Fruit fly (Drosophila melanogaster) whole organism, embryonic: ENCODE data around the gene Cdk1.

Experiments
- Asciz ChIP-seq: fragments of 200-800 bp; sonication (Bioruptor generic); optimal IDR thresholded peaks from 2 replicates; lab custom pipeline; 2017; ENCODE audit warnings: missing biosample characterization, mild to moderate bottlenecking, missing genetic modification characterization, missing genetic modification reagents
- Bdp1 ChIP-seq: fragments of 200-800 bp; sonication (Bioruptor generic); optimal IDR thresholded peaks from 3 replicates; lab custom pipeline; 2016; ENCODE audit warnings: missing biosample characterization, missing genetic modification characterization
- C15 ChIP-seq: fragments of 200-800 bp; sonication (Bioruptor generic); IDR thresholded peaks from 3 replicates; pipeline ENCODE4 v1.3.6; 2022; ENCODE audit warnings: missing biosample characterization, missing genetic modification characterization
- CG10565 ChIP-seq: fragments of 200-800 bp; sonication (Bioruptor generic); optimal IDR thresholded peaks from 3 replicates; lab custom pipeline; 2016; ENCODE audit warnings: missing biosample characterization, mild to moderate bottlenecking, missing genetic modification characterization
- CG11247 ChIP-seq: fragments of 200-800 bp; sonication (Bioruptor generic); IDR thresholded peaks from 2 replicates; pipeline ENCODE4 v1.3.6; 2022; ENCODE audit warnings: missing biosample characterization, missing genetic modification characterization
- CG11504 ChIP-seq: fragments of 200-800 bp; sonication (Bioruptor generic); optimal IDR thresholded peaks from 3 replicates; lab custom pipeline; 2019; ENCODE audit warnings: missing biosample characterization, mild to moderate bottlenecking, missing genetic modification characterization, moderate library complexity
- CG12155 ChIP-seq: fragments of 200-800 bp; sonication (Bioruptor generic); optimal IDR thresholded peaks from 3 replicates; lab custom pipeline; 2016; ENCODE audit warnings: missing biosample characterization, missing genetic modification characterization
- CG12299 ChIP-seq: fragments of 200-800 bp; sonication (Bioruptor generic); optimal IDR thresholded peaks from 2 replicates; lab custom pipeline; 2018; ENCODE audit warnings: missing biosample characterization, mild to moderate bottlenecking, missing genetic modification characterization
- CG17361 ChIP-seq: fragments of 200-800 bp; sonication (Bioruptor generic); IDR thresholded peaks from 3 replicates; pipeline ENCODE4 v1.3.6; 2022; ENCODE audit warnings: missing biosample characterization, missing genetic modification characterization
- CG17912 ChIP-seq: fragments of 200-800 bp; sonication (Bioruptor generic); optimal IDR thresholded peaks from 2 replicates; lab custom pipeline; 2018; ENCODE audit warnings: missing biosample characterization, mild to moderate bottlenecking, missing genetic modification characterization
- CG18476 ChIP-seq: fragments of 200-800 bp; sonication (Bioruptor generic); optimal IDR thresholded peaks from 2 replicates; lab custom pipeline; 2016; ENCODE audit warnings: missing biosample characterization, mild to moderate bottlenecking, missing genetic modification characterization
- CG2120 ChIP-seq: fragments of 200-800 bp; sonication (Bioruptor generic); optimal IDR thresholded peaks from 3 replicates; lab custom pipeline; 2016; ENCODE audit warnings: missing biosample characterization, missing genetic modification characterization
- CG2129 ChIP-seq: fragments of 200-800 bp; sonication (Bioruptor generic); IDR thresholded peaks from 2 replicates; pipeline ENCODE4 v1.3.6; 2022; ENCODE audit warnings: missing biosample characterization, missing genetic modification characterization; ENCODE audit not compliant: partially characterized antibody
- CG32532 ChIP-seq: fragments of 200-800 bp; sonication (Bioruptor generic); IDR thresholded peaks from 2 replicates; pipeline ENCODE4 v1.3.6; 2022; ENCODE audit warnings: missing biosample characterization, missing genetic modification characterization
- CG32772 ChIP-seq: fragments of 200-800 bp; sonication (Bioruptor generic); IDR thresholded peaks from 2 replicates; pipeline ENCODE4 v1.3.6; 2022; ENCODE audit warnings: missing biosample characterization, missing genetic modification characterization
- CG3281 ChIP-seq: fragments of 200-800 bp; sonication (Bioruptor generic); optimal IDR thresholded peaks from 3 replicates; lab custom pipeline; 2017; ENCODE audit warnings: missing biosample characterization, mild to moderate bottlenecking, missing genetic modification characterization
- CG4328 ChIP-seq: fragments of 200-800 bp; sonication (Bioruptor generic); optimal IDR thresholded peaks from 3 replicates; lab custom pipeline; 2017; ENCODE audit warnings: missing biosample characterization, missing genetic modification reagents, missing genetic modification characterization
- CG7987 ChIP-seq: fragments of 200-800 bp; sonication (Bioruptor generic); optimal IDR thresholded peaks from 2 replicates; lab custom pipeline; 2018; ENCODE audit warnings: missing biosample characterization, mild to moderate bottlenecking, missing genetic modification characterization, moderate library complexity
- CG8765 ChIP-seq: fragments of 200-800 bp; sonication (Bioruptor generic); IDR thresholded peaks from 2 replicates; pipeline ENCODE4 v1.3.6; 2022; ENCODE audit warnings: missing biosample characterization, missing genetic modification characterization
- CG9437 ChIP-seq: fragments of 200-800 bp; sonication (Bioruptor generic); optimal IDR thresholded peaks from 2 replicates; lab custom pipeline; 2018; ENCODE audit warnings: missing biosample characterization, mild to moderate bottlenecking, missing genetic modification characterization
- Dbx ChIP-seq: fragments of 200-800 bp; sonication (Bioruptor generic); IDR thresholded peaks from 3 replicates; pipeline ENCODE4 v1.3.6; 2022; ENCODE audit warnings: missing biosample characterization, missing genetic modification characterization
- Eip74EF ChIP-seq, 2 experiments: fragments of 200-800 bp in 1 of 2; fragments of >200 bp in 1 of 2; sonication (Bioruptor generic) in 1 of 2; optimal IDR thresholded peaks; 2 replicates each; lab custom pipeline; 2017 to 2019; ENCODE audit warnings: missing biosample characterization in 2 of 2, missing genetic modification characterization in 2 of 2, mild to moderate bottlenecking in 1 of 2, moderate library complexity in 1 of 2
- HLH3B ChIP-seq: fragments of 200-800 bp; sonication (Bioruptor generic); IDR thresholded peaks from 2 replicates; pipeline ENCODE4 v1.3.6; 2022; ENCODE audit warnings: missing biosample characterization, missing genetic modification characterization
- Mes4 ChIP-seq: fragments of 200-800 bp; sonication (Bioruptor generic); optimal IDR thresholded peaks from 2 replicates; lab custom pipeline; 2016; ENCODE audit warnings: missing biosample characterization, missing genetic modification characterization
- NFAT ChIP-seq: fragments of 200-800 bp; sonication (Bioruptor generic); IDR thresholded peaks from 2 replicates; pipeline ENCODE4 v1.3.6; 2022; ENCODE audit warnings: missing biosample characterization, missing genetic modification characterization
- Oaz ChIP-seq: fragments of 200-800 bp; sonication (Bioruptor generic); IDR thresholded peaks from 2 replicates; pipeline ENCODE4 v1.3.6; 2022; ENCODE audit warnings: missing biosample characterization, missing genetic modification characterization
- Opbp ChIP-seq: fragments of 200-800 bp; sonication (Bioruptor generic); IDR thresholded peaks from 3 replicates; pipeline ENCODE4 v1.3.6; 2022; ENCODE audit warnings: missing biosample characterization, missing genetic modification characterization; ENCODE audit not compliant: partially characterized antibody
- Sin3A ChIP-seq: fragments of >200 bp; optimal IDR thresholded peaks from 2 replicates; lab custom pipeline; 2018
- abd-A ChIP-seq: fragments of 200-800 bp; sonication (Bioruptor generic); optimal IDR thresholded peaks from 3 replicates; lab custom pipeline; 2019; ENCODE audit warnings: missing biosample characterization, mild to moderate bottlenecking, missing genetic modification characterization, moderate library complexity
- al ChIP-seq: fragments of 200-800 bp; sonication (Bioruptor generic); IDR thresholded peaks from 2 replicates; pipeline ENCODE4 v1.3.6; 2022; ENCODE audit warnings: missing biosample characterization, missing genetic modification characterization
- bab2 ChIP-seq: fragments of 200-800 bp; sonication (Bioruptor generic); optimal IDR thresholded peaks from 2 replicates; lab custom pipeline; 2016; ENCODE audit warnings: missing biosample characterization, missing genetic modification characterization
- bbx ChIP-seq: fragments of 200-800 bp; sonication (Bioruptor generic); IDR thresholded peaks from 2 replicates; pipeline ENCODE4 v1.3.6; 2022; ENCODE audit warnings: missing biosample characterization, missing genetic modification characterization; ENCODE audit not compliant: partially characterized antibody
- bigmax ChIP-seq: fragments of 200-800 bp; sonication (Bioruptor generic); optimal IDR thresholded peaks from 2 replicates; lab custom pipeline; 2018; ENCODE audit warnings: missing biosample characterization, mild to moderate bottlenecking, missing genetic modification characterization
- cg ChIP-seq: fragments of 200-800 bp; sonication (Bioruptor generic); optimal IDR thresholded peaks from 3 replicates; lab custom pipeline; 2019; ENCODE audit warnings: missing biosample characterization, mild to moderate bottlenecking, missing genetic modification characterization, moderate library complexity
- esg ChIP-seq: fragments of 200-800 bp; sonication (Bioruptor generic); conservative IDR thresholded peaks from 2 replicates; pipeline ENCODE4 v1.3.6; 2022; ENCODE audit warnings: missing biosample characterization, missing genetic modification characterization
- gcm ChIP-seq: fragments of 200-800 bp; sonication (Bioruptor generic); optimal IDR thresholded peaks from 2 replicates; lab custom pipeline; 2019; ENCODE audit warnings: missing biosample characterization, mild to moderate bottlenecking, missing genetic modification characterization, moderate library complexity
- gt ChIP-seq: fragments of 200-800 bp; sonication (Bioruptor generic); IDR thresholded peaks from 2 replicates; pipeline ENCODE4 v1.3.6; 2022; ENCODE audit warnings: missing biosample characterization, missing genetic modification characterization
- her ChIP-seq: fragments of 200-800 bp; sonication (Bioruptor generic); optimal IDR thresholded peaks from 2 replicates; lab custom pipeline; 2016; ENCODE audit warnings: missing biosample characterization, missing genetic modification characterization
- hkb ChIP-seq, 2 experiments: fragments of 200-800 bp in 1 of 2; fragments of >200 bp in 1 of 2; sonication (Bioruptor generic) in 1 of 2; IDR thresholded peaks in 1 of 2; optimal IDR thresholded peaks in 1 of 2; 2 replicates each; pipeline versions ENCODE4 v1.3.6 to Lab custom; 2017 to 2022; ENCODE audit warnings: missing biosample characterization in 1 of 2, missing genetic modification characterization in 1 of 2
- lilli ChIP-seq: fragments of 200-800 bp; sonication (Bioruptor generic); optimal IDR thresholded peaks from 3 replicates; lab custom pipeline; 2016; ENCODE audit warnings: missing biosample characterization, missing genetic modification characterization
- nerfin-2 ChIP-seq: fragments of 200-800 bp; sonication (Bioruptor generic); IDR thresholded peaks from 2 replicates; pipeline ENCODE4 v1.3.6; 2022; ENCODE audit warnings: missing biosample characterization, missing genetic modification characterization; ENCODE audit not compliant: partially characterized antibody
- otp ChIP-seq: fragments of 200-800 bp; sonication (Bioruptor generic); IDR thresholded peaks from 3 replicates; pipeline ENCODE4, ENCODE4 v1.3.6; 2022; ENCODE audit warnings: missing biosample characterization, missing genetic modification characterization
- pita ChIP-seq: fragments of 200-800 bp; sonication (Bioruptor generic); optimal IDR thresholded peaks from 2 replicates; lab custom pipeline; 2017; ENCODE audit warnings: missing biosample characterization, mild to moderate bottlenecking, missing genetic modification characterization
- pnt ChIP-seq: fragments of 200-800 bp; sonication (Bioruptor generic); optimal IDR thresholded peaks from 3 replicates; lab custom pipeline; 2016; ENCODE audit warnings: missing biosample characterization, missing genetic modification characterization
- sna ChIP-seq: fragments of 200-800 bp; sonication (Bioruptor generic); IDR thresholded peaks from 2 replicates; pipeline ENCODE4 v1.3.6; 2022; ENCODE audit warnings: missing biosample characterization, missing genetic modification characterization; ENCODE audit not compliant: partially characterized antibody
- tgo ChIP-seq: fragments of 200-800 bp; sonication (Bioruptor generic); IDR thresholded peaks from 3 replicates; pipeline ENCODE4 v1.3.6; 2022; ENCODE audit warnings: missing biosample characterization, missing genetic modification characterization
- tin ChIP-seq: fragments of 200-800 bp; sonication (Bioruptor generic); optimal IDR thresholded peaks from 3 replicates; lab custom pipeline; 2016; ENCODE audit warnings: missing biosample characterization, missing genetic modification characterization
- ttk ChIP-seq: fragments of 200-800 bp; sonication (Bioruptor generic); IDR thresholded peaks from 2 replicates; pipeline ENCODE4 v2.1.2; 2022; ENCODE audit warnings: missing biosample characterization, missing genetic modification characterization
- vfl ChIP-seq: fragments of 200-800 bp; sonication (Bioruptor generic); optimal IDR thresholded peaks from 2 replicates; lab custom pipeline; 2016; ENCODE audit warnings: missing biosample characterization, missing genetic modification characterization
- wdn ChIP-seq: fragments of 200-800 bp; sonication (Bioruptor generic); IDR thresholded peaks from 2 replicates; pipeline ENCODE4 v1.3.6; 2022; ENCODE audit warnings: missing biosample characterization, missing genetic modification characterization

Gene Cdk1

DNA sequence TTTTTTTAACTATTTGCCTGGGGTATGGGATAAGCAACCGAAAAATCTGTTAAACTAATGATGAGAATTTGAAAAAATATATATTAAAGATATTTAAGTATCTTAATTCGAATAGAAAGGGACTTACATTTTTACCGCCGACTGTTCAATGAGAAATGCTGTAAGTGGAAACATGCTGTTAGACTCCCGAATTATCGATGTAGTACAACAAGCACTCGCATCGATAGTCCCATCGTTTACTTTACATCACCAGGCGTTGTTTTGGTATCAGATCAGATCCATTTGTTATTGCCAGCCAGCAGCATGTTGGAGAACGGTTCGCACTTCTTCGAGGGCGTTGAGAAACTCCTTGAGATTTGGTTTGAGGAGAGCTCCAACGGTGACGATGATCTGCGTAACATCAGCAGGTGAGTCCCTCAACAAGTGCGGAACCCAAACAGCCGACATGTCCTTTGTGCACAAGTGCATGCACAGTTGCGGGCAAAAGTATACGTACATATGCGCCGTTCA, 46.8 kb downstream of the Cdk1 start, which contains the start of gene SamDC (continued):
- TF ChIP-seq CG18476 (GFP tag; lab: Kevin White, UChicago): no peak
- no peak; the same call in 1 of the 2 replicates for TF ChIP-seq ttk (GFP tag; lab: Robert Waterston, UW)
- TF ChIP-seq nerfin-2: peak; percentile 59; the same call in 1 of the 2 replicates
- peak; percentile 52 for TF ChIP-seq lilli (GFP tag; lab: Kevin White, UChicago)
- TF ChIP-seq Sin3A (lab: Kevin White, UChicago): peak; percentile 10
- peak; percentile 4 for TF ChIP-seq CG17361 (GFP tag; lab: Robert Waterston, UW)
- no peak for TF ChIP-seq hkb (optimal IDR thresholded peaks at IDR 0.05; lab: Kevin White, UChicago)
- peak; percentile 53; the same call in 1 of the 2 replicates for TF ChIP-seq hkb (GFP tag; IDR thresholded peaks at IDR 0.05; lab: Robert Waterston, UW)
- TF ChIP-seq Asciz (GFP tag; lab: Kevin White, UChicago): no peak
- TF ChIP-seq abd-A: no peak
- TF ChIP-seq tin (GFP tag; lab: Kevin White, UChicago): peak; percentile 13
- TF ChIP-seq CG7987 (GFP tag; lab: Kevin White, UChicago): peak; percentile 21
- peak; percentile 73 for TF ChIP-seq CG11504
- peak; percentile 83 for TF ChIP-seq Opbp
- TF ChIP-seq CG2120 (GFP tag; lab: Kevin White, UChicago): peak; percentile 37
- TF ChIP-seq Mes4 (GFP tag; lab: Kevin White, UChicago): no peak
- TF ChIP-seq bigmax (GFP tag; lab: Kevin White, UChicago): peak; percentile 46
- no peak for TF ChIP-seq CG10565
- 0 out of 2 replicates have a peak, but pooled peaks have one; percentile 21 for TF ChIP-seq al (GFP tag; lab: Robert Waterston, UW)
- peak; percentile 39 for TF ChIP-seq her (GFP tag; lab: Kevin White, UChicago)
- no peak for TF ChIP-seq vfl (GFP tag; lab: Kevin White, UChicago)
- TF ChIP-seq Oaz (GFP tag; lab: Robert Waterston, UW): no peak
- no peak for TF ChIP-seq Bdp1 (GFP tag; lab: Kevin White, UChicago)
- peak; percentile 63 for TF ChIP-seq sna (GFP tag; lab: Robert Waterston, UW)
- TF ChIP-seq CG4328 (GFP tag; lab: Kevin White, UChicago): no peak
- TF ChIP-seq CG12155 (GFP tag; lab: Kevin White, UChicago): peak; percentile 27
- TF ChIP-seq cg (GFP tag; lab: Kevin White, UChicago): no peak
- no peak for TF ChIP-seq pita
- peak; percentile 57; the same call in 1 of the 2 replicates for TF ChIP-seq CG2129
- TF ChIP-seq Eip74EF (GFP tag; optimal IDR thresholded peaks at IDR 0.05; lab: Kevin White, UChicago): peak in 1 of 2 experiments; percentile 94
- TF ChIP-seq wdn (GFP tag; lab: Robert Waterston, UW): no peak
- TF ChIP-seq HLH3B: peak; percentile 52; the same call in 1 of the 2 replicates
- peak; percentile 73; the same call in 2 of the 3 replicates for TF ChIP-seq Dbx
- TF ChIP-seq CG8765: no peak
- no peak for TF ChIP-seq otp (GFP tag; lab: Robert Waterston, UW)
- TF ChIP-seq bab2 (GFP tag; lab: Kevin White, UChicago): no peak
- TF ChIP-seq CG9437: peak; percentile 25
- TF ChIP-seq gcm (GFP tag; lab: Kevin White, UChicago): no peak
- no peak for TF ChIP-seq CG11247 (GFP tag; lab: Robert Waterston, UW)
- TF ChIP-seq NFAT (GFP tag; lab: Robert Waterston, UW): peak; percentile 71; the same call in 1 of the 2 replicates
- TF ChIP-seq CG3281 (GFP tag; lab: Kevin White, UChicago): peak; percentile 26
- no peak; the same call in 1 of the 3 replicates for TF ChIP-seq tgo (GFP tag; lab: Robert Waterston, UW)
- TF ChIP-seq bbx (GFP tag; lab: Robert Waterston, UW): peak; percentile 86
- no peak for TF ChIP-seq C15 (GFP tag; lab: Robert Waterston, UW)
- TF ChIP-seq CG32532 (GFP tag; lab: Robert Waterston, UW): peak; percentile 42; the same call in 1 of the 2 replicates
- no peak for TF ChIP-seq CG12299 (tag; lab: Kevin White, UChicago)
- no peak for TF ChIP-seq CG17912 (GFP tag; lab: Kevin White, UChicago)
- no peak for TF ChIP-seq CG32772
- TF ChIP-seq pnt (GFP tag; lab: Kevin White, UChicago): peak; percentile 2
- no peak for TF ChIP-seq gt (GFP tag; lab: Robert Waterston, UW)
- no peak for TF ChIP-seq esg (GFP tag; lab: Robert Waterston, UW)
